Worm (Caenorhabditis elegans): Measurements from ENCODE around the gene mut-7.
A peak's percentile ranks its signal among the peaks of the same experiment; 100 is the strongest.

Gene mut-7

ce11 chrIII:9542280-9542679 is at the start of gene mut-7:
Gene mut-7 (minus strand): TSS chrIII:9542380.
- TF ChIP-seq W03F9.2 (tag; optimal IDR thresholded peaks at IDR 0.05) = no peak

ce11 chrIII:9590212-9590611 is 48.0 kb upstream of the mut-7 start:
- TF ChIP-seq W03F9.2 (tag; optimal IDR thresholded peaks at IDR 0.05) (no peak), him-1 (tag; optimal IDR thresholded peaks at IDR 0.05) (no peak), dao-5 (tag; optimal IDR thresholded peaks at IDR 0.05) (no peak)

ce11 chrIII:9585314-9585713 is 43.1 kb upstream of the mut-7 start:
- TF ChIP-seq W03F9.2 (tag; optimal IDR thresholded peaks at IDR 0.05) = no peak
- TF ChIP-seq dao-5 (tag; optimal IDR thresholded peaks at IDR 0.05) = no peak
- no peak for TF ChIP-seq him-1 (tag; optimal IDR thresholded peaks at IDR 0.05)

ce11 chrIII:9583224-9583623 is 41.0 kb upstream of the mut-7 start:
- TF ChIP-seq dao-5 (tag; optimal IDR thresholded peaks at IDR 0.05) (no peak), W03F9.2 (tag; optimal IDR thresholded peaks at IDR 0.05) (no peak), him-1 (tag; optimal IDR thresholded peaks at IDR 0.05) (no peak)

ce11 chrIII:9582240-9582639 is 40.1 kb upstream of the mut-7 start, which contains the start of gene C48B4.3:
Gene C48B4.3 (minus strand): TSS chrIII:9582388.
- TF ChIP-seq dao-5 (tag; optimal IDR thresholded peaks at IDR 0.05) (no peak), him-1 (tag; optimal IDR thresholded peaks at IDR 0.05) (no peak), W03F9.2 (tag; optimal IDR thresholded peaks at IDR 0.05) (no peak)

ce11 chrIII:9580039-9580891 is 38.1 kb upstream of the mut-7 start, which contains the start of gene ced-7:
Gene ced-7 (minus strand): TSS chrIII:9580089.
- TF ChIP-seq dao-5 (tag; optimal IDR thresholded peaks at IDR 0.05) (no peak), W03F9.2 (tag; optimal IDR thresholded peaks at IDR 0.05) (no peak), him-1 (tag; optimal IDR thresholded peaks at IDR 0.05) (no peak)

ce11 chrIII:9570869-9571268 is 28.7 kb upstream of the mut-7 start:
- TF ChIP-seq W03F9.2 (tag; optimal IDR thresholded peaks at IDR 0.05) (no peak), dao-5 (tag; optimal IDR thresholded peaks at IDR 0.05) (no peak), him-1 (tag; optimal IDR thresholded peaks at IDR 0.05) (no peak)

- TF ChIP-seq W03F9.2 (tag; optimal IDR thresholded peaks at IDR 0.05) (no peak), dao-5 (tag; optimal IDR thresholded peaks at IDR 0.05) (no peak), him-1 (tag; optimal IDR thresholded peaks at IDR 0.05) (no peak)
Measured at ce11 chrIII:9568451-9568850, 26.3 kb upstream of the mut-7 start, which contains the start of gene C48B4.13. Gene C48B4.13 (plus strand): TSS chrIII:9568751.

ce11 chrIII:9565973-9566372 is 23.8 kb upstream of the mut-7 start, which contains the start of gene C48B4.11:
Gene C48B4.11 (minus strand): TSS chrIII:9566115.
- no peak for TF ChIP-seq W03F9.2 (tag; optimal IDR thresholded peaks at IDR 0.05)
- TF ChIP-seq dao-5 (tag; optimal IDR thresholded peaks at IDR 0.05) = no peak
- TF ChIP-seq him-1 (tag; optimal IDR thresholded peaks at IDR 0.05) = no peak

- TF ChIP-seq him-1 (tag; optimal IDR thresholded peaks at IDR 0.05) = no peak
- TF ChIP-seq dao-5 (tag; optimal IDR thresholded peaks at IDR 0.05) = no peak
- no peak for TF ChIP-seq W03F9.2 (tag; optimal IDR thresholded peaks at IDR 0.05)
Measured at ce11 chrIII:9564410-9564809, 22.2 kb upstream of the mut-7 start, which contains the start of gene C48B4.10. Gene C48B4.10 (minus strand): TSS chrIII:9564510.

- TF ChIP-seq him-1 (tag; optimal IDR thresholded peaks at IDR 0.05) (no peak), W03F9.2 (tag; optimal IDR thresholded peaks at IDR 0.05) (no peak), dao-5 (tag; optimal IDR thresholded peaks at IDR 0.05) (no peak)
Measured at ce11 chrIII:9563235-9563634, 21.1 kb upstream of the mut-7 start, which contains the start of gene C48B4.9. Gene C48B4.9 (minus strand): TSS chrIII:9563335.

ce11 chrIII:9561158-9561557 is 19.0 kb upstream of the mut-7 start, which contains the start of gene C48B4.8:
Gene C48B4.8 (minus strand): TSS chrIII:9561258.
- no peak for TF ChIP-seq dao-5 (tag; optimal IDR thresholded peaks at IDR 0.05)
- no peak for TF ChIP-seq him-1 (tag; optimal IDR thresholded peaks at IDR 0.05)
- no peak for TF ChIP-seq W03F9.2 (tag; optimal IDR thresholded peaks at IDR 0.05)

- TF ChIP-seq W03F9.2 (tag; optimal IDR thresholded peaks at IDR 0.05) = peak; percentile 15
- no peak for TF ChIP-seq him-1 (tag; optimal IDR thresholded peaks at IDR 0.05)
- TF ChIP-seq dao-5 (tag; optimal IDR thresholded peaks at IDR 0.05) = no peak
Measured at ce11 chrIII:9559381-9559881, 17.3 kb upstream of the mut-7 start, which contains the start of gene C48B4.7. Gene C48B4.7 (minus strand): TSS chrIII:9559431.

- TF ChIP-seq dao-5 (tag; optimal IDR thresholded peaks at IDR 0.05) = no peak
- no peak for TF ChIP-seq W03F9.2 (tag; optimal IDR thresholded peaks at IDR 0.05)
- TF ChIP-seq him-1 (tag; optimal IDR thresholded peaks at IDR 0.05) = no peak
Measured at ce11 chrIII:9558463-9558862, 16.3 kb upstream of the mut-7 start, which contains the start of gene C48B4.6. Gene C48B4.6 (minus strand): TSS chrIII:9558563.

Measured in whole organism, L4/young adult.